Worm (Caenorhabditis elegans): ENCODE measurements around the gene cyp-29A2.
A peak's percentile ranks its signal among the peaks of the same experiment; 100 is the strongest.

cyp-29A2 gene

ce11 chrV:11228653-11229173, 11.3 kb downstream of the cyp-29A2 start, which contains the start of gene pqn-70 (continued):
- TF ChIP-seq tra-1 (GFP tag; IDR thresholded peaks at IDR 0.05) (no peak), nhr-48 (tag; optimal IDR thresholded peaks at IDR 0.05) (peak; percentile 60), nhr-76 (tag; optimal IDR thresholded peaks at IDR 0.05) (no peak), ces-1 (GFP tag; optimal IDR thresholded peaks at IDR 0.05) (peak; percentile 35)

- TF ChIP-seq gei-8 (GFP tag; optimal IDR thresholded peaks at IDR 0.05), result no peak
- no peak for TF ChIP-seq Y48G9A.11 (GFP tag; IDR thresholded peaks at IDR 0.05)
- no peak for TF ChIP-seq duxl-1 (tag; optimal IDR thresholded peaks at IDR 0.05; ENCODE audit: poor library complexity)
- no peak for TF ChIP-seq aha-1 (tag)
- no peak for TF ChIP-seq nhr-76 (tag; optimal IDR thresholded peaks at IDR 0.05)
- no peak for TF ChIP-seq spr-3 (GFP tag; optimal IDR thresholded peaks at IDR 0.05)
- TF ChIP-seq nhr-28 (tag; optimal IDR thresholded peaks at IDR 0.05), result peak; percentile 39
- TF ChIP-seq mep-1 (tag; optimal IDR thresholded peaks at IDR 0.05), result no peak
- no peak for TF ChIP-seq ceh-62 (tag; optimal IDR thresholded peaks at IDR 0.05)
- no peak for TF ChIP-seq hmg-1.1 (GFP tag; IDR thresholded peaks at IDR 0.05)
- TF ChIP-seq mxl-3 (GFP tag; optimal IDR thresholded peaks at IDR 0.05), result no peak
- TF ChIP-seq nhr-41 (GFP tag; IDR thresholded peaks at IDR 0.05), result no peak
- TF ChIP-seq nhr-6 (tag; optimal IDR thresholded peaks at IDR 0.05), result no peak
- no peak for TF ChIP-seq ceh-28 (tag; optimal IDR thresholded peaks at IDR 0.05)
- TF ChIP-seq F10B5.3 (tag; optimal IDR thresholded peaks at IDR 0.05), result no peak
- TF ChIP-seq zip-2 (tag; optimal IDR thresholded peaks at IDR 0.05), result no peak
- 0 out of 2 replicates have a peak, but pooled peaks have one; percentile 13 for TF ChIP-seq ceh-20 (GFP tag; IDR thresholded peaks at IDR 0.05)
- no peak for TF ChIP-seq cey-2 (tag; optimal IDR thresholded peaks at IDR 0.05; ENCODE audit: borderline replicate concordance, insufficient read depth)
Observed at ce11 chrV:11231177-11231576, 13.8 kb downstream of the cyp-29A2 start.

- TF ChIP-seq T26A8.4 (GFP tag; IDR thresholded peaks at IDR 0.05) (no peak), aha-1 (tag) (peak; percentile 83), F26F4.8 (GFP tag; conservative IDR thresholded peaks at IDR 0.05) (no peak)
Observed at ce11 chrV:11234350-11234749, 17.0 kb downstream of the cyp-29A2 start, which contains the start of gene T19B10.5. TSS of gene T19B10.5 (plus strand) at chrV:11234650.

- peak; percentile 91 for TF ChIP-seq pqm-1 (tag; optimal IDR thresholded peaks at IDR 0.05)
- peak; percentile 5 for TF ChIP-seq aha-1 (tag)
- peak; percentile 37 for TF ChIP-seq dve-1 (tag; optimal IDR thresholded peaks at IDR 0.05; ENCODE audit: insufficient read depth)
- TF ChIP-seq nhr-42 (GFP tag; IDR thresholded peaks at IDR 0.05), result 0 out of 2 replicates have a peak, but pooled peaks have one; percentile 3
- TF ChIP-seq aly-2 (tag; optimal IDR thresholded peaks at IDR 0.05), result no peak
- peak; percentile 27 for TF ChIP-seq nhr-28 (tag; optimal IDR thresholded peaks at IDR 0.05)
- peak; percentile 54 for TF ChIP-seq dmd-6 (GFP tag; IDR thresholded peaks at IDR 0.05)
- TF ChIP-seq lsy-2 (tag; optimal IDR thresholded peaks at IDR 0.05), result peak in 1 of 2 experiments; percentile 12
- no peak for TF ChIP-seq Y105C5A.15 (GFP tag; IDR thresholded peaks at IDR 0.05)
- TF ChIP-seq daf-16 (GFP tag; optimal IDR thresholded peaks at IDR 0.05), result no peak
- peak; percentile 33 for TF ChIP-seq daf-16 (tag; optimal IDR thresholded peaks at IDR 0.05)
- peak; percentile 23 for TF ChIP-seq mxl-3 (GFP tag; optimal IDR thresholded peaks at IDR 0.05)
- no peak for TF ChIP-seq F44E2.7 (GFP tag; IDR thresholded peaks at IDR 0.05)
- TF ChIP-seq unc-62 (GFP tag; optimal IDR thresholded peaks at IDR 0.05 in 1 of 2), result peak in 1 of 2 experiments; percentile 88
- no peak for TF ChIP-seq unc-62 (tag; optimal IDR thresholded peaks at IDR 0.05)
- no peak for TF ChIP-seq ceh-20 (GFP tag; IDR thresholded peaks at IDR 0.05)
- peak; percentile 24 for TF ChIP-seq nhr-102 (tag; optimal IDR thresholded peaks at IDR 0.05)
- TF ChIP-seq nhr-48 (tag; optimal IDR thresholded peaks at IDR 0.05), result peak; percentile 19
- TF ChIP-seq php-3 (GFP tag; IDR thresholded peaks at IDR 0.05), result peak; percentile 60; the same call in 1 of the 2 replicates
- TF ChIP-seq hlh-11 (tag; optimal IDR thresholded peaks at IDR 0.05), result peak; percentile 70
Observed at ce11 chrV:11235876-11236275, 18.5 kb downstream of the cyp-29A2 start.
